Fruit fly (Drosophila melanogaster) whole organism, embryonic: ENCODE results near the gene CG44008.

ENCODE experiments used
- Aef1 ChIP-seq: fragments of 200-800 bp; sonication (Bioruptor generic); IDR thresholded peaks from 3 replicates; pipeline ENCODE4 v1.3.6; 2022; ENCODE audit warnings: missing biosample characterization, missing genetic modification characterization
- Awh ChIP-seq: fragments of 200-800 bp; sonication (Bioruptor generic); IDR thresholded peaks from 2 replicates; pipeline ENCODE4, ENCODE4 v1.3.6; 2022; ENCODE audit warnings: missing biosample characterization, missing genetic modification characterization
- B-H2 ChIP-seq: fragments of 200-800 bp; sonication (Bioruptor generic); optimal IDR thresholded peaks from 2 replicates; lab custom pipeline; 2018; ENCODE audit warnings: missing biosample characterization, mild to moderate bottlenecking, missing genetic modification characterization
- BEAF-32 ChIP-seq: fragments of 200-800 bp; sonication (Bioruptor generic); optimal IDR thresholded peaks from 3 replicates; lab custom pipeline; 2017; ENCODE audit warnings: missing biosample characterization, missing genetic modification characterization, mild to moderate bottlenecking, moderate library complexity, missing genetic modification reagents
- CG10147 ChIP-seq: fragments of 200-800 bp; sonication (Bioruptor generic); optimal IDR thresholded peaks from 2 replicates; lab custom pipeline; 2019; ENCODE audit warnings: missing biosample characterization, mild to moderate bottlenecking, missing genetic modification characterization, moderate library complexity
- CG10274 ChIP-seq: fragments of 200-800 bp; sonication (Bioruptor generic); optimal IDR thresholded peaks from 3 replicates; lab custom pipeline; 2017; ENCODE audit warnings: missing biosample characterization, mild to moderate bottlenecking, missing genetic modification characterization
- CG10321 ChIP-seq: fragments of 200-800 bp; sonication (Bioruptor generic); IDR thresholded peaks from 2 replicates; pipeline ENCODE4 v1.3.6; 2022; ENCODE audit warnings: missing biosample characterization, missing genetic modification characterization
- CG10543 ChIP-seq: fragments of 200-800 bp; sonication (Bioruptor generic); optimal IDR thresholded peaks from 3 replicates; lab custom pipeline; 2017; ENCODE audit warnings: missing biosample characterization, mild to moderate bottlenecking, missing genetic modification characterization, moderate library complexity
- CG11696 ChIP-seq: fragments of 200-800 bp; sonication (Bioruptor generic); IDR thresholded peaks from 2 replicates; pipeline ENCODE4 v1.3.6; 2022; ENCODE audit warnings: missing biosample characterization, missing genetic modification characterization
- CG12391 ChIP-seq: fragments of 200-800 bp; sonication (Bioruptor generic); optimal IDR thresholded peaks from 3 replicates; lab custom pipeline; 2018; ENCODE audit warnings: missing biosample characterization, mild to moderate bottlenecking, missing genetic modification characterization, moderate library complexity
- CG14441 ChIP-seq: fragments of 200-800 bp; sonication (Bioruptor generic); IDR thresholded peaks from 2 replicates; pipeline ENCODE4 v1.3.6; 2022; ENCODE audit warnings: missing biosample characterization, missing genetic modification characterization
- CG17829 ChIP-seq: fragments of 200-800 bp; optimal IDR thresholded peaks from 2 replicates; lab custom pipeline; 2019; ENCODE audit warnings: missing biosample characterization, mild to moderate bottlenecking, missing genetic modification characterization, moderate library complexity
- CG31388 ChIP-seq: fragments of 200-800 bp; sonication (Bioruptor generic); optimal IDR thresholded peaks from 2 replicates; lab custom pipeline; 2016; ENCODE audit warnings: missing biosample characterization, missing genetic modification characterization
- CG3281 ChIP-seq: fragments of 200-800 bp; sonication (Bioruptor generic); optimal IDR thresholded peaks from 3 replicates; lab custom pipeline; 2017; ENCODE audit warnings: missing biosample characterization, mild to moderate bottlenecking, missing genetic modification characterization
- CG34376 ChIP-seq: fragments of 200-800 bp; sonication (Bioruptor generic); optimal IDR thresholded peaks from 2 replicates; lab custom pipeline; 2018; ENCODE audit warnings: missing biosample characterization, mild to moderate bottlenecking, missing genetic modification characterization
- CG3847 ChIP-seq: fragments of 200-800 bp; sonication (Bioruptor generic); IDR thresholded peaks from 2 replicates; pipeline ENCODE4 v1.3.6; 2022; ENCODE audit warnings: missing biosample characterization, missing genetic modification characterization
- CG4282 ChIP-seq: fragments of 200-800 bp; sonication (Bioruptor generic); optimal IDR thresholded peaks from 2 replicates; lab custom pipeline; 2016; ENCODE audit warnings: missing biosample characterization, missing genetic modification characterization
- CG4424 ChIP-seq: fragments of 200-800 bp; sonication (Bioruptor generic); optimal IDR thresholded peaks from 3 replicates; lab custom pipeline; 2016; ENCODE audit warnings: missing biosample characterization, missing genetic modification characterization
- CG4707 ChIP-seq: fragments of 200-800 bp; sonication (Bioruptor generic); optimal IDR thresholded peaks from 2 replicates; lab custom pipeline; 2018; ENCODE audit warnings: missing biosample characterization, mild to moderate bottlenecking, missing genetic modification characterization, moderate library complexity
- CG5245 ChIP-seq: fragments of 200-800 bp; sonication (Bioruptor generic); optimal IDR thresholded peaks from 3 replicates; lab custom pipeline; 2016; ENCODE audit warnings: missing biosample characterization, missing genetic modification characterization
- CG7987 ChIP-seq: fragments of 200-800 bp; sonication (Bioruptor generic); optimal IDR thresholded peaks from 2 replicates; lab custom pipeline; 2018; ENCODE audit warnings: missing biosample characterization, mild to moderate bottlenecking, missing genetic modification characterization, moderate library complexity
- CG8359 ChIP-seq: fragments of 200-800 bp; sonication (Bioruptor generic); optimal IDR thresholded peaks from 2 replicates; lab custom pipeline; 2017; ENCODE audit warnings: missing biosample characterization, mild to moderate bottlenecking, missing genetic modification characterization, borderline replicate concordance
- CG9932 ChIP-seq: fragments of 200-800 bp; sonication (Bioruptor generic); IDR thresholded peaks from 2 replicates; pipeline ENCODE4 v1.3.6; 2022; ENCODE audit warnings: missing biosample characterization, missing genetic modification characterization
- Dip2 ChIP-seq: fragments of 200-800 bp; sonication (Bioruptor generic); IDR thresholded peaks from 2 replicates; pipeline ENCODE4 v1.3.6; 2022; ENCODE audit warnings: missing biosample characterization, missing genetic modification characterization
- E2f2 ChIP-seq: fragments of 200-800 bp; sonication (Bioruptor generic); IDR thresholded peaks from 2 replicates; pipeline ENCODE4 v1.3.6; 2022; ENCODE audit warnings: missing biosample characterization, missing genetic modification characterization
- Lim3 ChIP-seq: fragments of 200-800 bp; sonication (Bioruptor generic); IDR thresholded peaks from 2 replicates; pipeline ENCODE4 v1.3.6; 2022; ENCODE audit warnings: missing biosample characterization, missing genetic modification characterization
- MESR4 ChIP-seq: fragments of 200-800 bp; sonication (Bioruptor generic); optimal IDR thresholded peaks from 2 replicates; lab custom pipeline; 2018; ENCODE audit warnings: missing biosample characterization, mild to moderate bottlenecking, missing genetic modification characterization, moderate library complexity
- NC2β ChIP-seq: fragments of 200-800 bp; sonication (Bioruptor generic); optimal IDR thresholded peaks from 2 replicates; lab custom pipeline; 2016; ENCODE audit warnings: missing biosample characterization, missing genetic modification characterization
- NfI ChIP-seq: fragments of 200-800 bp; sonication (Bioruptor generic); optimal IDR thresholded peaks from 3 replicates; lab custom pipeline; 2018; ENCODE audit warnings: missing biosample characterization, mild to moderate bottlenecking, missing genetic modification characterization, moderate library complexity
- Six4 ChIP-seq: fragments of 200-800 bp; sonication (Bioruptor generic); optimal IDR thresholded peaks from 2 replicates; lab custom pipeline; 2016; ENCODE audit warnings: missing biosample characterization, missing genetic modification characterization
- Vsx1 ChIP-seq: fragments of 200-800 bp; sonication (Bioruptor generic); optimal IDR thresholded peaks from 2 replicates; lab custom pipeline; 2017; ENCODE audit warnings: missing biosample characterization, mild to moderate bottlenecking, missing genetic modification characterization, missing genetic modification reagents
- bab2 ChIP-seq: fragments of 200-800 bp; sonication (Bioruptor generic); optimal IDR thresholded peaks from 2 replicates; lab custom pipeline; 2016; ENCODE audit warnings: missing biosample characterization, missing genetic modification characterization
- bowl ChIP-seq: fragments of 200-800 bp; sonication (Bioruptor generic); IDR thresholded peaks from 2 replicates; pipeline ENCODE4 v1.3.6; 2022; ENCODE audit warnings: missing biosample characterization, missing genetic modification characterization
- br ChIP-seq: fragments of >200 bp; optimal IDR thresholded peaks from 2 replicates; lab custom pipeline; 2017
- caup ChIP-seq: fragments of 200-800 bp; sonication (Bioruptor generic); optimal IDR thresholded peaks from 3 replicates; lab custom pipeline; 2017; ENCODE audit warnings: missing biosample characterization, mild to moderate bottlenecking, missing genetic modification characterization, moderate library complexity; ENCODE audit not compliant: severe bottlenecking
- danr ChIP-seq: fragments of 200-800 bp; sonication (Bioruptor generic); IDR thresholded peaks from 2 replicates; pipeline ENCODE4 v1.3.6; 2022; ENCODE audit warnings: missing biosample characterization, missing genetic modification characterization
- ems ChIP-seq: fragments of 200-800 bp; sonication (Bioruptor generic); optimal IDR thresholded peaks from 3 replicates; lab custom pipeline; 2016; ENCODE audit warnings: missing biosample characterization, missing genetic modification characterization
- esg ChIP-seq: fragments of 200-800 bp; sonication (Bioruptor generic); conservative IDR thresholded peaks from 2 replicates; pipeline ENCODE4 v1.3.6; 2022; ENCODE audit warnings: missing biosample characterization, missing genetic modification characterization
- fd64A ChIP-seq: fragments of 200-800 bp; sonication (Bioruptor generic); optimal IDR thresholded peaks from 3 replicates; lab custom pipeline; 2018; ENCODE audit warnings: missing biosample characterization, mild to moderate bottlenecking, missing genetic modification characterization
- gce ChIP-seq: fragments of 200-800 bp; sonication (Bioruptor generic); IDR thresholded peaks from 3 replicates; pipeline ENCODE4 v1.3.6; 2022; ENCODE audit warnings: missing biosample characterization, missing genetic modification characterization
- gem ChIP-seq: fragments of 200-800 bp; sonication (Bioruptor generic); optimal IDR thresholded peaks from 2 replicates; lab custom pipeline; 2019; ENCODE audit warnings: missing biosample characterization, mild to moderate bottlenecking, missing genetic modification characterization, moderate library complexity
- her ChIP-seq: fragments of 200-800 bp; sonication (Bioruptor generic); optimal IDR thresholded peaks from 2 replicates; lab custom pipeline; 2016; ENCODE audit warnings: missing biosample characterization, missing genetic modification characterization
- kah ChIP-seq: fragments of 200-800 bp; sonication (Bioruptor generic); optimal IDR thresholded peaks from 2 replicates; lab custom pipeline; 2018; ENCODE audit warnings: missing biosample characterization, mild to moderate bottlenecking, missing genetic modification characterization
- kni ChIP-seq: fragments of 200-800 bp; sonication (Bioruptor generic); optimal IDR thresholded peaks from 3 replicates; lab custom pipeline; 2017; ENCODE audit warnings: mild to moderate bottlenecking, missing biosample characterization, missing genetic modification reagents, missing genetic modification characterization
- pb ChIP-seq: fragments of 200-800 bp; sonication (Bioruptor generic); optimal IDR thresholded peaks from 3 replicates; lab custom pipeline; 2016; ENCODE audit warnings: missing biosample characterization, missing genetic modification characterization
- slbo ChIP-seq: fragments of 200-800 bp; sonication (Bioruptor generic); IDR thresholded peaks from 2 replicates; pipeline ENCODE4 v1.3.6; 2022; ENCODE audit warnings: missing biosample characterization, missing genetic modification characterization
- so ChIP-seq: fragments of 200-800 bp; sonication (Bioruptor generic); IDR thresholded peaks from 3 replicates; pipeline ENCODE4 v1.3.6; 2022; ENCODE audit warnings: missing biosample characterization, missing genetic modification characterization
- sqz ChIP-seq: fragments of 200-800 bp; sonication (Bioruptor generic); optimal IDR thresholded peaks from 3 replicates; lab custom pipeline; 2018; ENCODE audit warnings: missing biosample characterization, mild to moderate bottlenecking, missing genetic modification characterization
- sr ChIP-seq: fragments of 200-800 bp; sonication (Bioruptor generic); IDR thresholded peaks from 3 replicates; pipeline ENCODE4 v1.3.6; 2022; ENCODE audit warnings: missing biosample characterization, missing genetic modification characterization
- ssp ChIP-seq: fragments of 200-800 bp; sonication (Bioruptor generic); IDR thresholded peaks from 2 replicates; pipeline ENCODE4 v1.3.6; 2022; ENCODE audit warnings: missing biosample characterization, missing genetic modification characterization
- tna ChIP-seq: fragments of 200-800 bp; sonication (Bioruptor generic); IDR thresholded peaks from 2 replicates; pipeline ENCODE4 v1.3.6; 2022; ENCODE audit warnings: missing biosample characterization, missing genetic modification characterization; ENCODE audit not compliant: partially characterized antibody
- ttk ChIP-seq: fragments of 200-800 bp; sonication (Bioruptor generic); IDR thresholded peaks from 2 replicates; pipeline ENCODE4 v2.1.2; 2022; ENCODE audit warnings: missing biosample characterization, missing genetic modification characterization

Gene CG44008

DNA sequence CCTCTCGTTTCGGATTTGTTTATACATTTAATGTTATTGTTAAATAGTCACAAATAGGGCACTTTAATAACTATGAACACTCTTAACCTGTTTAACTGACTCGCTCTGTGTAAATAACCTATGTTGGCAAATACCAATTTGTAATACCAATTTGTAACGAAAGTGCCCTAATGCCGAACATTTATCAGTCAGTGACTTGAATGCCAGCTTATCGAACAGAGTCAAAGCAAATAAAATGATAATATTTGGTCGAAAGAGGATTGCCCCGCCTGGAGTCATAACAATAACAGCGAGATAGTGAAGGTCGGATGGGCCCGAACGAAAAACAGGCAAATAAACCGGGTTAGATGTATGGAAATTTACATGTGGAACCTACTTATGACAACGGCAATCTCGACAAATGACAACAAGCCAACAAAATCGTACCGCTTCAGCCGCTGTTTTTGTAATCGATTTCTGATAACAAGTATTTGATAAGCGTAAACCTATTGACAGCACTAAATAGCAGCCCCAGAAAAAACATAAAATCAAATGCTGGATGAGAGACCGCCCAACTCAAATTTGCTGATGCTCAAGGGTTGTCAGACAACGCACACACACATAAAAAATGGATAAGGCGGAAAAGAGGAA is 3.0 kb upstream of the CG44008 start (continued):
- TF ChIP-seq her (no peak), fd64A (GFP tag; lab: Kevin White, UChicago) (no peak), CG10147 (no peak), caup (GFP tag; lab: Kevin White, UChicago) (peak; percentile 38), CG4424 (GFP tag; lab: Kevin White, UChicago) (no peak), CG4282 (GFP tag; lab: Kevin White, UChicago) (no peak), Awh (GFP tag; lab: Robert Waterston, UW) (peak; percentile 57; the same call in 1 of the 2 replicates), CG34376 (GFP tag; lab: Kevin White, UChicago) (peak; percentile 41), Lim3 (GFP tag; lab: Robert Waterston, UW) (no peak), esg (GFP tag; lab: Robert Waterston, UW) (no peak), CG12391 (tag; lab: Kevin White, UChicago) (no peak), CG31388 (no peak), bab2 (no peak), CG9932 (GFP tag; lab: Robert Waterston, UW) (no peak), CG17829 (tag; lab: Kevin White, UChicago) (no peak), CG11696 (GFP tag; lab: Robert Waterston, UW) (no peak), pb (GFP tag; lab: Kevin White, UChicago) (no peak), gce (GFP tag; lab: Robert Waterston, UW) (no peak), bowl (no peak), tna (GFP tag; lab: Robert Waterston, UW) (no peak), NfI (no peak), gem (no peak), B-H2 (GFP tag; lab: Kevin White, UChicago) (no peak), CG5245 (GFP tag; lab: Kevin White, UChicago) (no peak), CG10274 (GFP tag; lab: Kevin White, UChicago) (no peak), CG14441 (no peak), Aef1 (GFP tag; lab: Robert Waterston, UW) (no peak), kah (GFP tag; lab: Kevin White, UChicago) (no peak), CG7987 (GFP tag; lab: Kevin White, UChicago) (peak; percentile 33), so (GFP tag; lab: Robert Waterston, UW) (no peak), CG3847 (GFP tag; lab: Robert Waterston, UW) (no peak), danr (GFP tag; lab: Robert Waterston, UW) (no peak), Six4 (GFP tag; lab: Kevin White, UChicago) (no peak), CG10543 (GFP tag; lab: Kevin White, UChicago) (no peak), kni (GFP tag; lab: Kevin White, UChicago) (no peak), BEAF-32 (GFP tag; lab: Kevin White, UChicago) (no peak), ems (GFP tag; lab: Kevin White, UChicago) (no peak), ssp (GFP tag; lab: Robert Waterston, UW) (no peak), slbo (GFP tag; lab: Robert Waterston, UW) (no peak; the same call in 1 of the 2 replicates), sqz (GFP tag; lab: Kevin White, UChicago) (no peak), NC2β (GFP tag; lab: Kevin White, UChicago) (no peak), ttk (GFP tag; lab: Robert Waterston, UW) (no peak), sr (GFP tag; lab: Robert Waterston, UW) (no peak), CG4707 (GFP tag; lab: Kevin White, UChicago) (no peak), CG8359 (GFP tag; lab: Kevin White, UChicago) (no peak), br (lab: Kevin White, UChicago) (no peak), CG10321 (no peak), Vsx1 (GFP tag; lab: Kevin White, UChicago) (peak; percentile 19), E2f2 (GFP tag; lab: Robert Waterston, UW) (no peak; the same call in 1 of the 2 replicates), CG3281 (GFP tag; lab: Kevin White, UChicago) (peak; percentile 20), MESR4 (GFP tag; lab: Kevin White, UChicago) (no peak), Dip2 (GFP tag; lab: Robert Waterston, UW) (no peak)
